Worm (Caenorhabditis elegans) whole organism, L3 larva: ENCODE measurements around the gene ifta-1.

Source experiments
- R02D3.7 ChIP-seq: fragments of 150-350 bp; optimal IDR thresholded peaks from 2 replicates; lab custom pipeline; 2014; ENCODE audit warnings: missing biosample characterization, missing genetic modification characterization
- aly-2 ChIP-seq: fragments of 150-350 bp; optimal IDR thresholded peaks from 2 replicates; lab custom pipeline; 2014; ENCODE audit warnings: missing biosample characterization, missing genetic modification characterization
- ama-1 ChIP-seq: fragments of 150-350 bp; optimal IDR thresholded peaks from 2 replicates; lab custom pipeline; 2018
- elt-1 ChIP-seq: fragments of 150-350 bp; optimal IDR thresholded peaks from 2 replicates; lab custom pipeline; 2014; ENCODE audit warnings: missing biosample characterization, missing genetic modification characterization
- elt-3 ChIP-seq, 3 experiments: fragments of 150-350 bp in 1 of 3; sonication (generic microtip) in 2 of 3; optimal IDR thresholded peaks; 2 replicates in 2 of 3; 4 replicates in 1 of 3; lab custom pipeline; 2014 to 2017; ENCODE audit warnings: missing biosample characterization in 3 of 3, missing genetic modification characterization in 3 of 3
- jun-1 ChIP-seq: fragments of 150-350 bp; optimal IDR thresholded peaks from 2 replicates; lab custom pipeline; 2014; ENCODE audit warnings: missing biosample characterization, missing genetic modification reagents, missing genetic modification characterization
- lin-15B ChIP-seq: fragments of 150-350 bp; optimal IDR thresholded peaks from 2 replicates; lab custom pipeline; 2014; ENCODE audit warnings: missing biosample characterization, missing genetic modification characterization
- lin-39 ChIP-seq: fragments of 150-350 bp; optimal IDR thresholded peaks from 2 replicates; lab custom pipeline; 2018; ENCODE audit warnings: missing biosample characterization, missing genetic modification reagents, missing genetic modification characterization
- mdl-1 ChIP-seq: fragments of 150-350 bp; optimal IDR thresholded peaks from 2 replicates; lab custom pipeline; 2014; ENCODE audit warnings: missing biosample characterization, missing genetic modification characterization
- nhr-11 ChIP-seq: fragments of 150-350 bp; optimal IDR thresholded peaks from 2 replicates; lab custom pipeline; 2014; ENCODE audit warnings: missing biosample characterization, missing genetic modification characterization
- nhr-25 ChIP-seq: sonication (generic microtip); optimal IDR thresholded peaks from 2 replicates; lab custom pipeline; 2017; ENCODE audit warnings: missing biosample characterization, missing genetic modification characterization
- nhr-77 ChIP-seq: fragments of 150-350 bp; optimal IDR thresholded peaks from 2 replicates; lab custom pipeline; 2014; ENCODE audit warnings: missing biosample characterization, missing genetic modification characterization
- snpc-4 ChIP-seq: fragments of 150-350 bp; optimal IDR thresholded peaks from 2 replicates; lab custom pipeline; 2014; ENCODE audit warnings: missing biosample characterization, missing genetic modification characterization

ce11 chrX:5507926-5508325 is 44.6 kb downstream of the ifta-1 start:
- TF ChIP-seq R02D3.7 (tag; lab: Kevin White, UChicago) (no peak), aly-2 (tag; lab: Kevin White, UChicago) (no peak), snpc-4 (tag; lab: Kevin White, UChicago) (no peak), elt-1 (tag; lab: Kevin White, UChicago) (no peak), lin-15B (tag; lab: Kevin White, UChicago) (no peak), elt-3 (tag; optimal IDR thresholded peaks at IDR 0.05; lab: Kevin White, UChicago) (no peak), nhr-77 (tag; lab: Kevin White, UChicago) (no peak), nhr-25 (tag; lab: Kevin White, UChicago) (no peak), nhr-11 (tag; lab: Kevin White, UChicago) (no peak), mdl-1 (no peak), lin-39 (tag; lab: Kevin White, UChicago) (no peak), jun-1 (tag; lab: Kevin White, UChicago) (no peak), ama-1 (lab: Kevin White, UChicago) (no peak)
